Worm (Caenorhabditis elegans): ENCODE measurements around the gene ostb-1.

DNA sequence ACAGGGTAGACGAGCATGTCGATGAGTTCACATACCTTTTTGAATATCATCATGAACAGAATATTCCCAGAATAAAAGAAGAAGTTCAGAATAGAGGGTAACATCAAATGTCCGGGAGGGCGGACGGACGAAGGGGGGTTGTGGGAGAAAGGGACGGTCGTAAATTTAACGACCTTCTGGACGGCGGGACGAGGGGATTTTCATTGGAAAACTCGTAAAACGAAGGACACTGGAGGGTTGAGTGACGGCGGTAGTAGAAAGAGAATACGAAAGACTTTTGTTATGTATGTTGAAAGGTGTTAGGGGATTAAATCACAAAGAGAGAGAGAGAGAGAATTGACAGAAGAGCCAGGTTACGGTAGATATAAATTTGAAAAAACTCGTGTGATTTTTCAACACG lies 13.7 kb upstream of the ostb-1 start:
- no peak for TF ChIP-seq ztf-29 (GFP tag; IDR thresholded peaks at IDR 0.05)
- no peak for TF ChIP-seq cog-1 (tag; optimal IDR thresholded peaks at IDR 0.05)
- no peak for TF ChIP-seq flt-1 (GFP tag; IDR thresholded peaks at IDR 0.05)
- no peak for TF ChIP-seq klf-2 (GFP tag; conservative IDR thresholded peaks at IDR 0.05)
- no peak for TF ChIP-seq ref-1 (GFP tag; conservative IDR thresholded peaks at IDR 0.05)
- no peak for TF ChIP-seq tab-1 (GFP tag; IDR thresholded peaks at IDR 0.05)
- no peak for TF ChIP-seq med-1 (GFP tag; optimal IDR thresholded peaks at IDR 0.05; ENCODE audit: insufficient read depth)
